Fruit fly (Drosophila melanogaster): ENCODE results near the gene BG642312.

The BG642312 gene

dm6 chr3L:6249178-6250078 lies 16.2 kb upstream of the BG642312 start (continued):
- TF ChIP-seq jigr1 (GFP tag; IDR thresholded peaks at IDR 0.05) (no peak), Lhr (GFP tag; optimal IDR thresholded peaks at IDR 0.05) (no peak), pum (GFP tag; optimal IDR thresholded peaks at IDR 0.05) (no peak), Hr39 (optimal IDR thresholded peaks at IDR 0.05) (no peak), bowl (GFP tag; IDR thresholded peaks at IDR 0.05) (no peak), crol (GFP tag; IDR thresholded peaks at IDR 0.05) (no peak), chinmo (GFP tag; IDR thresholded peaks at IDR 0.05; ENCODE audit: partially characterized antibody) (peak; percentile 76; the same call in 1 of the 4 replicates)

- no peak for TF ChIP-seq nmo (GFP tag; optimal IDR thresholded peaks at IDR 0.05)
- no peak for TF ChIP-seq CG11456 (GFP tag; IDR thresholded peaks at IDR 0.05)
- TF ChIP-seq CG7745 (tag; optimal IDR thresholded peaks at IDR 0.05), result no peak
- TF ChIP-seq CG1832 (GFP tag; optimal IDR thresholded peaks at IDR 0.05), result no peak
- TF ChIP-seq CG3838 (GFP tag; optimal IDR thresholded peaks at IDR 0.05), result no peak
- no peak for TF ChIP-seq CG8359 (GFP tag; optimal IDR thresholded peaks at IDR 0.05; ENCODE audit: borderline replicate concordance)
- TF ChIP-seq insv (GFP tag; optimal IDR thresholded peaks at IDR 0.05), result no peak
- no peak for TF ChIP-seq CG3065 (GFP tag; optimal IDR thresholded peaks at IDR 0.05)
- TF ChIP-seq scrt (GFP tag; optimal IDR thresholded peaks at IDR 0.05), result no peak
- no peak for TF ChIP-seq E2f2 (GFP tag; IDR thresholded peaks at IDR 0.05)
- no peak for TF ChIP-seq stc (GFP tag; IDR thresholded peaks at IDR 0.05)
- TF ChIP-seq Camta (GFP tag; optimal IDR thresholded peaks at IDR 0.05), result no peak
- TF ChIP-seq Six4 (GFP tag; optimal IDR thresholded peaks at IDR 0.05), result no peak
- no peak for TF ChIP-seq CG9797 (GFP tag; optimal IDR thresholded peaks at IDR 0.05)
- no peak for TF ChIP-seq CG11085 (GFP tag; IDR thresholded peaks at IDR 0.05)
Measured at dm6 chr3L:6245646-6246045, 12.5 kb upstream of the BG642312 start, which contains the start of gene Mdr65. TSS of gene Mdr65 (minus strand) at chr3L:6245746.

dm6 chr3L:6239968-6240367 lies 6.8 kb upstream of the BG642312 start, which contains the start of gene CG10226:
TSS of gene CG10226 (minus strand) at chr3L:6240068.
- TF ChIP-seq CG32767 (GFP tag; IDR thresholded peaks at IDR 0.05) (no peak), Chrac-16 (GFP tag; optimal IDR thresholded peaks at IDR 0.05) (no peak), Hmx (GFP tag; optimal IDR thresholded peaks at IDR 0.05) (no peak), CG9876 (GFP tag; optimal IDR thresholded peaks at IDR 0.05) (no peak), CG14050 (GFP tag; IDR thresholded peaks at IDR 0.05) (no peak), CG10366 (GFP tag; IDR thresholded peaks at IDR 0.05) (no peak), CG7556 (GFP tag; optimal IDR thresholded peaks at IDR 0.05) (no peak), kah (GFP tag; optimal IDR thresholded peaks at IDR 0.05) (no peak)

dm6 chr3L:6234035-6234434 lies 854 bp upstream of the BG642312 start, which contains the start of gene CG42714:
TSS of gene CG42714 (minus strand) at chr3L:6234056.
- no peak for TF ChIP-seq CG18619 (GFP tag; optimal IDR thresholded peaks at IDR 0.05)
- no peak for TF ChIP-seq Xrp1 (GFP tag; IDR thresholded peaks at IDR 0.05)
- no peak for TF ChIP-seq CG11456 (GFP tag; IDR thresholded peaks at IDR 0.05)
- TF ChIP-seq mirr (GFP tag; optimal IDR thresholded peaks at IDR 0.05), result peak; percentile 95
- no peak for TF ChIP-seq dm (GFP tag; optimal IDR thresholded peaks at IDR 0.05)
- TF ChIP-seq CkIIα-i1 (GFP tag; IDR thresholded peaks at IDR 0.05), result no peak
- no peak for TF ChIP-seq CG13775 (GFP tag; optimal IDR thresholded peaks at IDR 0.05)
- no peak for TF ChIP-seq Xbp1 (GFP tag; optimal IDR thresholded peaks at IDR 0.05)
- no peak for TF ChIP-seq slp2 (GFP tag; optimal IDR thresholded peaks at IDR 0.05)
- peak; percentile 3 for TF ChIP-seq pita (GFP tag; optimal IDR thresholded peaks at IDR 0.05)
- TF ChIP-seq CG11696 (GFP tag; IDR thresholded peaks at IDR 0.05), result no peak
- TF ChIP-seq CG18262 (tag; optimal IDR thresholded peaks at IDR 0.05), result no peak
- peak; percentile 84 for TF ChIP-seq exex (tag; optimal IDR thresholded peaks at IDR 0.05)
- TF ChIP-seq grn (GFP tag; optimal IDR thresholded peaks at IDR 0.05), result peak; percentile 44
- peak; percentile 27 for TF ChIP-seq stwl (tag; optimal IDR thresholded peaks at IDR 0.05)
